Fruit fly (Drosophila melanogaster): ENCODE results near the gene Mps1.
A peak's percentile ranks its signal among the peaks of the same experiment; 100 is the strongest.

The Mps1 gene

dm6 chr3R:17670857-17671336 is at the start of gene Mps1, which contains the start of gene CG7523:
TSS of gene Mps1 (plus strand) at chr3R:17671271.
TSS of gene CG7523 (minus strand) at chr3R:17670895.
- no peak for TF ChIP-seq CG17801 (GFP tag; optimal IDR thresholded peaks at IDR 0.05; ENCODE audit: partially characterized antibody)

DNA sequence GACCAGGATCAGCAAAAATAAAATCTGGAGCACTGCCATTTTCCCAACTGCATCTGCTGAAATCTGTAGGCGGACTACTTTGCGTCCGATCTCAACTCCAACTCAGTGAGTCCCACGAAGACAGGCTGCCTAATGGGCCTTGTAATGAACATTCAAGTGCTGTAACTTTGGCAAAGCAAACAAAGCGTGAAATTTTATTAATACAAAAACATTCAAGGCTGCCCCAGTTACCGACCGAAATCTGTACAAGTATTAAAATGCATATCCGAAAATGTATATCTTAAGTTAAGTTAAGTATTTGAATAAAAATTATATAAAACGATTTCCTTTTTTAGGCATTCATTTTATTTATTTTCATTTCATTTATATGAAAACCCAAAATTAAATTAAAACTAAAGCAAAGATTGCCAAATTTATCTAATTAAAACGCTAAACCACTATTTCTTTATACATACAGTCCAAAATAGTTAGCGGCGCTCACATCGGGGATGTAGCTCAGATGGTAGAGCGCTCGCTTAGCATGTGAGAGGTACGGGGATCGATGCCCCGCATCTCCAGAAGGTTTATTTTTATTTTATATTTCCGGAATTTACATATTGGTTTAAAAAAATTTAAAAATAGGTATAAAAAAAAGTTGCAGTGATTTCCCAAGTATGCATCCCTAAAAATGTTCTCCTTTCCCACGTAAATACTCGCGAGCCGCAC is 48.9 kb upstream of the Mps1 start, which contains the start of gene CG14323:
CG14323 (minus strand) TSS at position 51 of the 705 bp plus-strand sequence.
- no peak for TF ChIP-seq CG17801 (GFP tag; optimal IDR thresholded peaks at IDR 0.05; ENCODE audit: partially characterized antibody)

DNA sequence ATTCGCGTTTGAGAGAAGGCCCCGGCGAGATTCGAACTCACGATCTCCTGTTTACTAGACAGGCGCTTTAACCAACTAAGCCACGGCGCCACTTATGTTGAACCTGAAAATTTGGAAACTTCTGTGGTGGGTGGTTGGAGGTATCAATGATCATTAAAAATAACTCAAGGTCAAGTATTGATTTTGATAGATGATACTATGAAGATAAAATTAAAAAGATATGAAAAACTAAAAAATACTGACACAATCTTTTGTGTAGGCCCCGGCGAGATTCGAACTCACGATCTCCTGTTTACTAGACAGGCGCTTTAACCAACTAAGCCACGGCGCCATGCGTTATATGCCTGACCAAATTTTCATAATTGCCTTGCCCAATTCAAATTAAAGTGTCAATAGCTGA is 46.5 kb upstream of the Mps1 start:
- TF ChIP-seq CG17801 (GFP tag; optimal IDR thresholded peaks at IDR 0.05; ENCODE audit: partially characterized antibody): peak; percentile 33

DNA sequence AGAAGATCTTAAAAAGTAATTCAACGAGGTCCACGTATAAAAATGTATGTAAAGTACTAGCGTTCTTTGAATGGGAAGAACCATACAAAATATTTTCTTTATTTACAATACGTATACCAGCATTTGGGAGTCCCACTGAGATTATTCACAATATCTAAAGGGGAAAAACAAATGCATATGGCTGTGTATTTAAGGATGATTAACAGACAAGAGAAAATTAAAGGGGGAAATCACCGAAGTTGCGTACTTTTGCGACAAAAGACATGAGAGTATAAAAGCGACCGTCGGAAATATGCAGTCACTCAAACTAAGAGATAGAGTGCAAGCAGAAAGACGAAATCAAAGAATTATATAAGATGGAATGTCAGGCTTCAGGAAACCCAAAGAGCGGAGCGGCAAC is 46.1 kb upstream of the Mps1 start, which contains the start of gene AttD:
AttD (plus strand) TSS at position 301 of the 400 bp plus-strand sequence.
- TF ChIP-seq CG17801 (GFP tag; optimal IDR thresholded peaks at IDR 0.05; ENCODE audit: partially characterized antibody): no peak

- TF ChIP-seq CG17801 (GFP tag; optimal IDR thresholded peaks at IDR 0.05; ENCODE audit: partially characterized antibody): no peak
Observed at dm6 chr3R:17626827-17627226, 44.2 kb upstream of the Mps1 start, which contains the start of gene CG14325. TSS of gene CG14325 (plus strand) at chr3R:17627127.

- no peak for TF ChIP-seq CG17801 (GFP tag; optimal IDR thresholded peaks at IDR 0.05; ENCODE audit: partially characterized antibody)
Observed at dm6 chr3R:17630417-17630816, 40.7 kb upstream of the Mps1 start, which contains the start of gene CG43175. TSS of gene CG43175 (plus strand) at chr3R:17630717.

- peak; percentile 75 for TF ChIP-seq CG17801 (GFP tag; optimal IDR thresholded peaks at IDR 0.05; ENCODE audit: partially characterized antibody)
Observed at dm6 chr3R:17631176-17631865, 39.8 kb upstream of the Mps1 start.

DNA sequence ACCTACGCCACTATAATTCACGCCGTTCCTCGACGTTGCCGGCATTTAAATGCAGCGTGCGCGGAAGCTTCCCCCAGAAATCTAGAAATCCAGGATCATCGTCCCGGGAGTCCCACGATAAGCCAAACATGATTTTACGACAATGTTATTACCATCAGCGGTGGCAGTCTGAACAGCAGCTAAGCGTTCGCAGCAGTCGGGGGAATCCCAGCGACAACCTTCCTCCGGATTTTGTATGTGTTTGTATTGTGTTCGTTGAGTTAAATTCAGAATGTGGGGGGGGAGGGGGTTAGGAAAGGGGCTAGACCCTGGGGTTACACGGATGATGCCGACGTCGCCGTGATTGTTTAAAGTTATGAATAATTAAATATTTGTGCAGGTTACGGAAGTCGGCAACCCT is 27.1 kb upstream of the Mps1 start:
- TF ChIP-seq CG17801 (GFP tag; optimal IDR thresholded peaks at IDR 0.05; ENCODE audit: partially characterized antibody): no peak

dm6 chr3R:17645239-17645638 is 25.8 kb upstream of the Mps1 start:
- TF ChIP-seq CG17801 (GFP tag; optimal IDR thresholded peaks at IDR 0.05; ENCODE audit: partially characterized antibody): peak; percentile 28

dm6 chr3R:17646102-17647050 is 24.7 kb upstream of the Mps1 start:
- TF ChIP-seq CG17801 (GFP tag; optimal IDR thresholded peaks at IDR 0.05; ENCODE audit: partially characterized antibody): no peak

DNA sequence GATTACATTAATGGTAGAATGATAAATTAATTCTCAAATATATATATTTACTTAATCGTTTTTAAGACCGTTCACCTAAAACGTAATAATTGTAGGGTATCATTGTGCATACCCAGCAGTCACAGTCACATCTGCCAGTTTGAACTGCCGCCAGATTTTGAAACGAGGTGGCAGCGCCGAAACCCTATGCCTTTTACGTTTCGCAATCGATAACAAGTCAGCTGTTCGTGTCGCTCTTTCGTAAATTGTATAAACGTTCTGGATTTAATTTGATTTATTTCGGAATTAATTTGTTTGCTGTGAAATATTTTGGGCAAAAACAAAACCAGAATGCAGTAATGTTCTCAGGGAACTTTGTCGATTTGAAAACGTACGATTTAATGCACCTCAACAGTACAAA is 23.6 kb upstream of the Mps1 start, which contains the start of gene CG14322:
CG14322 (plus strand) TSS at position 236 of the 400 bp plus-strand sequence.
- TF ChIP-seq CG17801 (GFP tag; optimal IDR thresholded peaks at IDR 0.05; ENCODE audit: partially characterized antibody): no peak

DNA sequence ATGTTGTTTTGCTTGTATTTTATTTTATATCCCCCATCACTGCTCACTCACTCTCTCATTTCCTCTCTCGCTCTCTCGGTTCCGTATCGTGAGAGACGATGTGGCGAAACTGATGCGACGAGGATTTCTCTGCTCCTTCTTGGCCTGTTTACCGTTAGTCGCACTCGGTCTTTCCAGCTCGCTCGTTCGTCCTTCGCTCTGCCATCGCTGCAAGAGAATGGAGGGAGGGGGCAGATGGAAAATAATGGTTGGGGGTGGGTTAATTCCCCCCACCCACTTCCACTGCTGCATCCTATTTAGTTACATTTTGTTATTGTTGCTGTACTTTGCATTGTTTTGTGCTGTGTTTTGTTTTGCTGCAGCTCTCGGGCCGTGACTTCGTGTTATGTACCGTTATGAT is 17.2 kb upstream of the Mps1 start:
- no peak for TF ChIP-seq CG17801 (GFP tag; optimal IDR thresholded peaks at IDR 0.05; ENCODE audit: partially characterized antibody)

DNA sequence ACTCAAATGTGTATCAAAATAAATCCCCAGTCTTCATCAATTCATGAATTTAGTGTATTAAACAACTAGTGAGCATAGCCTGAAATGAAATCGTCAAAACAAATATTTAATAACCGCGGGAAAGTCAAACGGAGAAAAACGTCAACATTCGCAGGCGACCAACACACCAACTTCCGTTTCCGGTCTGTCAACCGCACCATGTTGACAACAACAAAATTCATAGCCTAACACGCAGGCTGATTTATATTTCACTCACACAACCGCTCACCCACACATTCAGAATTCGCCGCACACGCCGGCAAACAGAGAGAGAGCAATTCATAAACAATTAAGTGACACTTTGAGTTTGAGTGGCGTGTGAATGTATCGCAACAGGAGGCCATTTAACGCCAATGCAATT is 16.0 kb upstream of the Mps1 start:
- no peak for TF ChIP-seq CG17801 (GFP tag; optimal IDR thresholded peaks at IDR 0.05; ENCODE audit: partially characterized antibody)

DNA sequence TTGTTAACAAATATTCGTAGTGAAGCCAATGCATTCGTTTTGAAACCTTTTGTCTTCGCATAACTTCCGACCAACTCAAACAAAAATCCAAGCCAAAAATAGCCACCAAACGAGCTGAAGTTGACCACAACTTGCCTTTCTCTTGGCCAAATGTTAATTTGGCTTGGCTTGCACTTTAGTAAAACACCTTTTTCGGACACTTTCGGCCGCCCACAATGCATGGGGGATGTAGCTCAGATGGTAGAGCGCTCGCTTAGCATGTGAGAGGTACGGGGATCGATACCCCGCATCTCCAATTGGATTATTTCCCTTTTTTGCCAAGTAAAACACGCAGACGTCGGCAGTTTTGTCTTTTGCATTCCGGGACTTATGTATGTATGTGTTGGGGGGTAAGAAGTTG is 14.1 kb upstream of the Mps1 start:
- no peak for TF ChIP-seq CG17801 (GFP tag; optimal IDR thresholded peaks at IDR 0.05; ENCODE audit: partially characterized antibody)

Data from ovary, adult (tissue).